Worm (Caenorhabditis elegans): ENCODE results near the gene npl-4.1.

DNA sequence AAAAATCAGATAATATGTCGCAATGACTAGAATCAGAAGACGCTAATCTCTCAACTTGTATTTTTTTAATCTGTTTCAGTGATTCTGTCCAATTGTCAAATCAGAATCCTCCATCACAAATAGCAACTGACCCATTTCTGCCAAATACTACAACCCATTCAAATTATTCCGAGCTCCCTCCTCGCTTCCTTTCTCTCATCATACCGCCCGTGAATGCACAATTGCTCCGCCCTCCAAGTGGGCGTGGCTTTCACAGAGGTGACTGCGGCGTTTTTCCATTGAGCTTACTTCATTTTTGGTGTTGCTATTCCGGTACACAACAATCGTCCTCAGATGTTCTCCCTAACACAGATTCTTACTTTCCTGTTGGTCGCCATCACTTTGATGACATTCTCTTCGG is 49.6 kb downstream of the npl-4.1 start, which contains the start of gene flp-27:
- no peak for TF ChIP-seq ces-1 (GFP tag; optimal IDR thresholded peaks at IDR 0.05)
- no peak for TF ChIP-seq ztf-11 (tag; optimal IDR thresholded peaks at IDR 0.05)
- no peak for TF ChIP-seq lin-13 (tag; optimal IDR thresholded peaks at IDR 0.05)
- TF ChIP-seq pha-4 (tag; optimal IDR thresholded peaks at IDR 0.05), result no peak
- no peak for TF ChIP-seq lsy-2 (tag; optimal IDR thresholded peaks at IDR 0.05)
- no peak for TF ChIP-seq nhr-12 (tag; optimal IDR thresholded peaks at IDR 0.05)
- TF ChIP-seq snpc-4 (tag; optimal IDR thresholded peaks at IDR 0.05), result no peak
- TF ChIP-seq sptf-1 (tag; optimal IDR thresholded peaks at IDR 0.05), result no peak
- TF ChIP-seq ham-2 (GFP tag; optimal IDR thresholded peaks at IDR 0.05), result no peak
- TF ChIP-seq nhr-237 (tag; optimal IDR thresholded peaks at IDR 0.05), result no peak
- no peak for TF ChIP-seq unc-39 (tag; optimal IDR thresholded peaks at IDR 0.05)
- TF ChIP-seq blmp-1 (tag; optimal IDR thresholded peaks at IDR 0.05), result no peak
